Worm (Caenorhabditis elegans) whole organism, young adult: ENCODE results near the gene lurp-1.

Experiments used
- B0336.3 ChIP-seq: fragments of 200-800 bp; sonication (Bioruptor generic); IDR thresholded peaks from 2 replicates; pipeline ENCODE4 v1.3.6; 2022; ENCODE audit warnings: missing genetic modification characterization, missing compliant biosample characterization
- F10E7.11 ChIP-seq: sonication (generic microtip); optimal IDR thresholded peaks from 2 replicates; lab custom pipeline; 2017; ENCODE audit warnings: mild to moderate bottlenecking, missing genetic modification characterization, moderate library complexity, missing compliant biosample characterization
- F23B12.7 ChIP-seq: sonication (generic microtip); optimal IDR thresholded peaks from 2 replicates; lab custom pipeline; 2017; ENCODE audit warnings: missing genetic modification characterization, mild to moderate bottlenecking, missing compliant biosample characterization, antibody characterized with exemption, moderate library complexity; ENCODE audit not compliant: insufficient read depth
- F37B4.10 ChIP-seq: fragments of 200-800 bp; sonication (Bioruptor generic); IDR thresholded peaks from 2 replicates; pipeline ENCODE4 v1.3.6; 2022; ENCODE audit warnings: missing genetic modification characterization, missing compliant biosample characterization
- F57C9.4 ChIP-seq: sonication (generic microtip); optimal IDR thresholded peaks from 2 replicates; lab custom pipeline; 2017; ENCODE audit warnings: mild to moderate bottlenecking, missing genetic modification characterization, missing compliant biosample characterization
- K11D2.4 ChIP-seq: fragments of 200-800 bp; sonication (Bioruptor generic); IDR thresholded peaks from 2 replicates; pipeline ENCODE4 v1.3.6; 2022; ENCODE audit warnings: missing genetic modification reagents, missing genetic modification characterization, missing compliant biosample characterization
- K12H6.12 ChIP-seq: fragments of 200-800 bp; sonication (Bioruptor generic); optimal IDR thresholded peaks from 2 replicates; lab custom pipeline; 2018; ENCODE audit warnings: mild to moderate bottlenecking, missing genetic modification characterization, missing compliant biosample characterization
- Y53F4B.3 ChIP-seq: fragments of 200-800 bp; sonication (Bioruptor generic); IDR thresholded peaks from 2 replicates; pipeline ENCODE4 v1.3.6; 2022; ENCODE audit warnings: missing genetic modification reagents, missing genetic modification characterization, missing compliant biosample characterization
- Y56A3A.18 ChIP-seq: fragments of 200-800 bp; sonication (Bioruptor generic); IDR thresholded peaks from 2 replicates; pipeline ENCODE4 v1.3.6; 2022; ENCODE audit warnings: missing genetic modification reagents, missing genetic modification characterization, missing compliant biosample characterization
- aptf-3 ChIP-seq: fragments of 200-800 bp; sonication (Bioruptor generic); IDR thresholded peaks from 2 replicates; pipeline ENCODE4 v1.3.6; 2022; ENCODE audit warnings: missing genetic modification characterization, missing compliant biosample characterization
- athp-1 ChIP-seq: sonication (generic microtip); optimal IDR thresholded peaks from 2 replicates; lab custom pipeline; 2017; ENCODE audit warnings: mild to moderate bottlenecking, missing genetic modification characterization, missing compliant biosample characterization
- attf-3 ChIP-seq: fragments of 200-800 bp; sonication (Bioruptor generic); conservative IDR thresholded peaks from 2 replicates; pipeline ENCODE4 v1.3.6; 2022; ENCODE audit warnings: missing genetic modification reagents, missing genetic modification characterization, missing compliant biosample characterization
- attf-5 ChIP-seq: fragments of 200-800 bp; sonication (Bioruptor generic); optimal IDR thresholded peaks from 2 replicates; lab custom pipeline; 2018; ENCODE audit warnings: mild to moderate bottlenecking, missing genetic modification characterization, missing compliant biosample characterization
- attf-6 ChIP-seq: fragments of 200-800 bp; sonication (Bioruptor generic); IDR thresholded peaks from 2 replicates; pipeline ENCODE4 v1.3.6; 2022; ENCODE audit warnings: missing genetic modification reagents, missing genetic modification characterization, missing compliant biosample characterization
- bed-1 ChIP-seq: fragments of 200-800 bp; sonication (Bioruptor generic); IDR thresholded peaks from 2 replicates; pipeline ENCODE4 v1.3.6; 2022; ENCODE audit warnings: missing genetic modification reagents, missing genetic modification characterization, missing compliant biosample characterization
- bed-2 ChIP-seq: fragments of 200-800 bp; sonication (Bioruptor generic); IDR thresholded peaks from 2 replicates; pipeline ENCODE4 v1.3.6; 2022; ENCODE audit warnings: missing genetic modification reagents, missing genetic modification characterization, missing compliant biosample characterization
- ceh-100 ChIP-seq: fragments of 200-800 bp; sonication (Bioruptor generic); IDR thresholded peaks from 2 replicates; pipeline ENCODE4 v1.3.6; 2022; ENCODE audit warnings: missing genetic modification reagents, missing genetic modification characterization, missing compliant biosample characterization
- ceh-27 ChIP-seq: fragments of 200-800 bp; sonication (Bioruptor generic); optimal IDR thresholded peaks from 2 replicates; lab custom pipeline; 2018; ENCODE audit warnings: mild to moderate bottlenecking, missing genetic modification characterization, moderate library complexity, missing compliant biosample characterization
- ceh-40 ChIP-seq: fragments of 200-800 bp; sonication (Bioruptor generic); IDR thresholded peaks from 2 replicates; pipeline ENCODE4 v1.3.6; 2022; ENCODE audit warnings: missing genetic modification characterization, missing compliant biosample characterization
- ceh-79 ChIP-seq: sonication (generic microtip); optimal IDR thresholded peaks from 2 replicates; lab custom pipeline; 2017; ENCODE audit warnings: mild to moderate bottlenecking, missing genetic modification characterization, missing compliant biosample characterization
- die-1 ChIP-seq: sonication (generic microtip); optimal IDR thresholded peaks from 2 replicates; lab custom pipeline; 2016; ENCODE audit warnings: missing genotype, mild to moderate bottlenecking, missing genetic modification characterization, missing compliant biosample characterization
- efl-1 ChIP-seq: fragments of 150-350 bp; optimal IDR thresholded peaks from 2 replicates; lab custom pipeline; 2014; ENCODE audit warnings: missing biosample characterization, missing genetic modification reagents, missing genetic modification characterization
- egl-18 ChIP-seq: fragments of 200-800 bp; sonication (Bioruptor generic); IDR thresholded peaks from 2 replicates; pipeline ENCODE4 v1.3.6; 2022; ENCODE audit warnings: missing genetic modification reagents, missing genetic modification characterization, missing compliant biosample characterization
- egrh-3 ChIP-seq: fragments of 200-800 bp; sonication (Bioruptor generic); IDR thresholded peaks from 2 replicates; pipeline ENCODE4 v1.3.6; 2022; ENCODE audit warnings: missing genetic modification reagents, missing genetic modification characterization, missing compliant biosample characterization
- gei-17 ChIP-seq: fragments of 200-800 bp; sonication (Bioruptor generic); optimal IDR thresholded peaks from 2 replicates; lab custom pipeline; 2018; ENCODE audit warnings: mild to moderate bottlenecking, missing genetic modification characterization, missing compliant biosample characterization
- him-1 ChIP-seq: sonication (generic microtip); optimal IDR thresholded peaks from 2 replicates; lab custom pipeline; 2016; ENCODE audit warnings: missing genotype, missing genetic modification reagents, missing genetic modification characterization, missing compliant biosample characterization
- hmg-1.2 ChIP-seq: fragments of 200-800 bp; sonication (Bioruptor generic); IDR thresholded peaks from 2 replicates; pipeline ENCODE4 v1.3.6; 2022; ENCODE audit warnings: missing genetic modification reagents, missing genetic modification characterization, missing compliant biosample characterization
- hrde-1 ChIP-seq: sonication (generic microtip); optimal IDR thresholded peaks from 2 replicates; lab custom pipeline; 2016; ENCODE audit warnings: missing genetic modification characterization, mild to moderate bottlenecking, missing compliant biosample characterization, moderate library complexity, missing genotype, missing genetic modification reagents, borderline replicate concordance
- let-526 ChIP-seq: fragments of 200-800 bp; sonication (Bioruptor generic); IDR thresholded peaks from 2 replicates; pipeline ENCODE4 v1.3.6; 2022; ENCODE audit warnings: missing genetic modification reagents, missing genetic modification characterization, missing compliant biosample characterization
- lin-26 ChIP-seq: fragments of 200-800 bp; sonication (Bioruptor generic); IDR thresholded peaks from 2 replicates; pipeline ENCODE4 v1.3.6; 2022; ENCODE audit warnings: missing genetic modification reagents, missing genetic modification characterization, missing compliant biosample characterization
- lin-35 ChIP-seq, 3 experiments: fragments of 150-350 bp in 2 of 3; sonication (generic microtip) in 1 of 3; optimal IDR thresholded peaks; 2 replicates each; lab custom pipeline; 2014 to 2018; ENCODE audit warnings: missing biosample characterization in 3 of 3, missing genetic modification characterization in 3 of 3, missing genetic modification reagents in 3 of 3
- lin-40 ChIP-seq: sonication (generic microtip); optimal IDR thresholded peaks from 2 replicates; lab custom pipeline; 2016; ENCODE audit warnings: missing genetic modification characterization, mild to moderate bottlenecking, missing compliant biosample characterization, missing genotype, missing genetic modification reagents
- madf-8 ChIP-seq: fragments of 200-800 bp; sonication (Bioruptor generic); conservative IDR thresholded peaks from 2 replicates; pipeline ENCODE4 v1.3.6; 2022; ENCODE audit warnings: missing genetic modification reagents, missing genetic modification characterization, missing compliant biosample characterization
- mel-28 ChIP-seq: sonication (generic microtip); optimal IDR thresholded peaks from 2 replicates; lab custom pipeline; 2016; ENCODE audit warnings: borderline replicate concordance, mild to moderate bottlenecking, missing genetic modification characterization, missing compliant biosample characterization
- mes-4 ChIP-seq: sonication (generic microtip); optimal IDR thresholded peaks from 2 replicates; lab custom pipeline; 2016; ENCODE audit warnings: missing genotype, missing genetic modification characterization, missing compliant biosample characterization
- mxl-1 ChIP-seq: sonication (generic microtip); optimal IDR thresholded peaks from 2 replicates; lab custom pipeline; 2016; ENCODE audit warnings: missing genetic modification characterization, missing compliant biosample characterization
- nhr-120 ChIP-seq: fragments of 200-800 bp; sonication (Bioruptor generic); IDR thresholded peaks from 2 replicates; pipeline ENCODE4 v1.3.6; 2022; ENCODE audit warnings: missing genetic modification characterization, missing compliant biosample characterization
- nhr-90 ChIP-seq: sonication (generic microtip); optimal IDR thresholded peaks from 2 replicates; lab custom pipeline; 2016; ENCODE audit warnings: missing genotype, mild to moderate bottlenecking, missing genetic modification characterization, missing compliant biosample characterization
- rcor-1 ChIP-seq: fragments of 200-800 bp; sonication (Bioruptor generic); IDR thresholded peaks from 2 replicates; pipeline ENCODE4 v1.3.6; 2022; ENCODE audit warnings: missing genetic modification reagents, missing genetic modification characterization, missing compliant biosample characterization
- rpc-1 ChIP-seq, 2 experiments: fragments of 150-350 bp in 1 of 2; sonication (generic microtip) in 1 of 2; optimal IDR thresholded peaks; 2 replicates each; lab custom pipeline; 2014 to 2018; ENCODE audit warnings: missing biosample characterization in 1 of 2, missing genetic modification characterization in 1 of 2, missing genetic modification reagents in 1 of 2, missing genotype in 1 of 2
- snpc-1.3 ChIP-seq: sonication (generic microtip); optimal IDR thresholded peaks from 2 replicates; lab custom pipeline; 2017; ENCODE audit warnings: missing genetic modification characterization, mild to moderate bottlenecking, missing compliant biosample characterization, antibody characterized with exemption, moderate library complexity, missing genotype, missing genetic modification reagents; ENCODE audit not compliant: insufficient read depth
- snpc-4 ChIP-seq, 5 experiments: fragments of 150-350 bp in 1 of 5; sonication (generic microtip) in 4 of 5; optimal IDR thresholded peaks; 2 replicates each; lab custom pipeline; 2014 to 2018; ENCODE audit warnings: missing genetic modification characterization in 5 of 5, missing biosample characterization in 3 of 5, antibody characterized with exemption in 2 of 5, mild to moderate bottlenecking in 2 of 5, missing compliant biosample characterization in 2 of 5, missing genotype in 2 of 5, moderate library complexity in 2 of 5, missing genetic modification reagents in 1 of 5
- somi-1 ChIP-seq: fragments of 200-800 bp; sonication (Bioruptor generic); optimal IDR thresholded peaks from 2 replicates; lab custom pipeline; 2018; ENCODE audit warnings: mild to moderate bottlenecking, missing genetic modification characterization, missing compliant biosample characterization
- tbx-9 ChIP-seq: sonication (generic microtip); optimal IDR thresholded peaks from 2 replicates; lab custom pipeline; 2016; ENCODE audit warnings: borderline replicate concordance, missing genetic modification characterization, inconsistent platforms, missing compliant biosample characterization
- xnd-1 ChIP-seq: sonication (generic microtip); optimal IDR thresholded peaks from 2 replicates; lab custom pipeline; 2016; ENCODE audit warnings: missing genotype, missing genetic modification reagents, missing genetic modification characterization, missing compliant biosample characterization

The lurp-1 gene

DNA sequence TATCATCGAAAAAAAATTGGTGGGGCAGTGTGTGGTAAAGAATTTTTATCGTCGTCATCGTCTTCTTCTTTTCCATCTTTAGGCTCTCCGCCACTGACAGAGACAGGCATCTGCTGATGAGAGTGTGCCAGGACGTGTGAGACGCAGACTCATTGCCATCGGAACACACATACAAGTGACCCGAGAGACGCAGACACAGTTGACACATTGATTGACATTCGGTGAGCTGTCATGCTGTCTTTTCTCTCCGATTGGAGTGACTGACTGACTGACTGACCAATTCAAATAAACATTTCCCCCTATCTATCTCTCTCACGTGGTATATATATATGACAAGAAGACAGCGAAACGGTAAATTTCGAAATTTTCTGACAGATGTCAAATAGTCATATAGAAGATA, 29.6 kb upstream of the lurp-1 start (continued):
- TF ChIP-seq snpc-1.3 (tag; lab: Kevin White, UChicago) (no peak), somi-1 (peak; percentile 60), bed-2 (no peak), him-1 (tag; lab: Kevin White, UChicago) (no peak), lin-40 (tag; lab: Kevin White, UChicago) (peak; percentile 87), F23B12.7 (tag; lab: Kevin White, UChicago) (no peak), rcor-1 (GFP tag; lab: Robert Waterston, UW) (peak; percentile 54), F10E7.11 (tag; lab: Kevin White, UChicago) (no peak), Y53F4B.3 (no peak), egl-18 (GFP tag; lab: Robert Waterston, UW) (no peak), mxl-1 (tag; lab: Kevin White, UChicago) (no peak), egrh-3 (GFP tag; lab: Robert Waterston, UW) (no peak), nhr-120 (GFP tag; lab: Robert Waterston, UW) (no peak), gei-17 (GFP tag; lab: Kevin White, UChicago) (peak; percentile 54), attf-5 (GFP tag; lab: Kevin White, UChicago) (peak; percentile 93), K12H6.12 (tag; lab: Kevin White, UChicago) (peak; percentile 77), mel-28 (tag; lab: Kevin White, UChicago) (no peak), let-526 (GFP tag; lab: Robert Waterston, UW) (peak; percentile 75; the same call in 1 of the 2 replicates), snpc-4 (GFP tag; optimal IDR thresholded peaks at IDR 0.05; lab: Kevin White, UChicago) (no peak), snpc-4 (tag; optimal IDR thresholded peaks at IDR 0.05; lab: Kevin White, UChicago) (peak in 2 of 4 experiments; percentile 55 to 58), ceh-27 (GFP tag; lab: Kevin White, UChicago) (peak; percentile 57), nhr-90 (tag; lab: Kevin White, UChicago) (peak; percentile 87), lin-26 (GFP tag; lab: Robert Waterston, UW) (no peak), ceh-40 (GFP tag; lab: Robert Waterston, UW) (0 out of 2 replicates have a peak, but pooled peaks have one; percentile 12), rpc-1 (optimal IDR thresholded peaks at IDR 0.05; lab: Kevin White, UChicago) (no peak), rpc-1 (tag; optimal IDR thresholded peaks at IDR 0.05; lab: Kevin White, UChicago) (no peak), ceh-79 (tag; lab: Kevin White, UChicago) (no peak), madf-8 (no peak), K11D2.4 (GFP tag; lab: Robert Waterston, UW) (0 out of 2 replicates have a peak, but pooled peaks have one; percentile 51)

DNA sequence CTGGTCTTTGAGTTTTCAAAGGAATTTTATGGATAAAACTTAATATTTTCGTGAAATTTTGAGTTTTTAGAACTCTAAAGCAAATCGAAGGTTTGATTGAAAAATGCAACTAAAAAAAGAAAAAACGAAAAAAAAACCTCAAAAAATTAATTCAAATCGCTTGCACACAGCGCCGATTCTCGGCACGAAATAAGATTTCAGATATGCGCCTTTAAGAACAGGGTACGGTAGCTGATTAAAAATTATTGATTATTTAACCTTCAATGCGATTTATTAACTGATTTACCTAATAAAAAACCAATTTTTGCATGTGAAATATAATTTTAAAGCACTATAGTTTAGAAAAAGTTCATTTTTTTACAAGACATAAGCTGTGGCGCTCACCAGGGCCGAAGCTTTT, 27.8 kb upstream of the lurp-1 start:
- TF ChIP-seq ceh-27 (GFP tag; lab: Kevin White, UChicago), result no peak
- TF ChIP-seq xnd-1 (tag; lab: Kevin White, UChicago), result peak; percentile 83
- TF ChIP-seq B0336.3 (GFP tag; lab: Robert Waterston, UW), result no peak
- no peak for TF ChIP-seq hrde-1 (tag; lab: Kevin White, UChicago)
- TF ChIP-seq F37B4.10 (GFP tag; lab: Robert Waterston, UW), result no peak
- no peak for TF ChIP-seq F57C9.4 (tag; lab: Kevin White, UChicago)
- no peak for TF ChIP-seq Y56A3A.18
- TF ChIP-seq die-1 (tag; lab: Kevin White, UChicago), result no peak
- peak; percentile 61 for TF ChIP-seq madf-8
- TF ChIP-seq F23B12.7 (tag; lab: Kevin White, UChicago), result no peak
- TF ChIP-seq hmg-1.2 (GFP tag; lab: Robert Waterston, UW), result no peak
- TF ChIP-seq ceh-100 (GFP tag; lab: Robert Waterston, UW), result no peak
- no peak for TF ChIP-seq bed-1 (GFP tag; lab: Robert Waterston, UW)
- no peak for TF ChIP-seq mes-4 (tag; lab: Kevin White, UChicago)
- TF ChIP-seq attf-6, result no peak
- no peak for TF ChIP-seq lin-35 (GFP tag; optimal IDR thresholded peaks at IDR 0.05; lab: Kevin White, UChicago)
- TF ChIP-seq lin-40 (tag; lab: Kevin White, UChicago), result no peak
- no peak for TF ChIP-seq attf-3
- TF ChIP-seq Y53F4B.3, result no peak
- TF ChIP-seq bed-2, result no peak
- TF ChIP-seq aptf-3, result no peak
- TF ChIP-seq K11D2.4 (GFP tag; lab: Robert Waterston, UW), result no peak
- TF ChIP-seq athp-1 (tag; lab: Kevin White, UChicago), result no peak
- no peak for TF ChIP-seq snpc-4 (GFP tag; optimal IDR thresholded peaks at IDR 0.05; lab: Kevin White, UChicago)
- TF ChIP-seq snpc-4 (tag; optimal IDR thresholded peaks at IDR 0.05; lab: Kevin White, UChicago), result no peak
- no peak for TF ChIP-seq efl-1 (GFP tag; lab: Kevin White, UChicago)
- no peak for TF ChIP-seq tbx-9
- TF ChIP-seq nhr-90 (tag; lab: Kevin White, UChicago), result no peak
